Worm (Caenorhabditis elegans): ENCODE results near the gene srt-20.
"Not testable (repeated sequence)": the region's sequence is repeated elsewhere in the genome, so short reads cannot be mapped to it uniquely, and the experiment has no call there.

ce11 chrV:4293425-4293824 is 14.8 kb upstream of the srt-20 start, which contains the start of gene srh-194:
- TF ChIP-seq ceh-82 (tag; optimal IDR thresholded peaks at IDR 0.05); elt-2 (tag; optimal IDR thresholded peaks at IDR 0.05); ama-1 (optimal IDR thresholded peaks at IDR 0.05); zag-1 (tag; optimal IDR thresholded peaks at IDR 0.05); unc-39 (tag; optimal IDR thresholded peaks at IDR 0.05); ztf-11 (tag; optimal IDR thresholded peaks at IDR 0.05); lin-15B (tag; optimal IDR thresholded peaks at IDR 0.05); nhr-28 (tag; optimal IDR thresholded peaks at IDR 0.05); unc-62 (GFP tag; optimal IDR thresholded peaks at IDR 0.05); aly-2 (tag; optimal IDR thresholded peaks at IDR 0.05); nhr-11 (tag; optimal IDR thresholded peaks at IDR 0.05); nhr-25 (tag; optimal IDR thresholded peaks at IDR 0.05); ZK546.5 (tag; optimal IDR thresholded peaks at IDR 0.05): not testable (repeated sequence)

Measured in whole organism, L3 larva.